Worm (Caenorhabditis elegans): ENCODE results near the gene Y73B6A.1.

The Y73B6A.1 gene

DNA sequence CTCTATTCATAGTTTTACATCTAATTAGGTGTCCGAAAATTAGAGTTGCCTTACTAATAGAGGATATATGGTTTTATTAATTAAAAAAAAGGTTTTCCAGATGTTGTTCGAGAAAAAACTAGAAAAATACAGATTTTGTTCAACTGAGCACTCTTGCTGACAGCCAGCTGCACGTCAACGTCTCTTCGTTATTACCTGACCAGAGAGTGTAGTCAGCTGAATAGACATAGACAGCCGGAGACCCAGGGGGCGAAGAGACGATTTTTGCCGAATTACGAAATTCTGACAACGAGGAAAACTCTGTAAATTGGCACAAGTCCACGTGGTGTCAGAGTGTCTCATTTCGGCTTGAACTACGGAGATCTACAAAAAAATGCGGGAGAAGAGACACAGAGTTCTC is 49.2 kb downstream of the Y73B6A.1 start:
- no peak for TF ChIP-seq unc-120 (tag; optimal IDR thresholded peaks at IDR 0.05; ENCODE audit: poor library complexity, severe bottlenecking)
- no peak for TF ChIP-seq nhr-76 (tag; optimal IDR thresholded peaks at IDR 0.05)
- no peak for TF ChIP-seq lsy-2 (tag; optimal IDR thresholded peaks at IDR 0.05)
- TF ChIP-seq sem-2 (GFP tag; optimal IDR thresholded peaks at IDR 0.05) = no peak
- no peak for TF ChIP-seq ceh-43 (GFP tag; optimal IDR thresholded peaks at IDR 0.05)
- TF ChIP-seq sptf-1 (tag; optimal IDR thresholded peaks at IDR 0.05) = no peak
- TF ChIP-seq pha-4 (tag; optimal IDR thresholded peaks at IDR 0.05) = no peak
- TF ChIP-seq lin-13 (tag; optimal IDR thresholded peaks at IDR 0.05) = no peak

DNA sequence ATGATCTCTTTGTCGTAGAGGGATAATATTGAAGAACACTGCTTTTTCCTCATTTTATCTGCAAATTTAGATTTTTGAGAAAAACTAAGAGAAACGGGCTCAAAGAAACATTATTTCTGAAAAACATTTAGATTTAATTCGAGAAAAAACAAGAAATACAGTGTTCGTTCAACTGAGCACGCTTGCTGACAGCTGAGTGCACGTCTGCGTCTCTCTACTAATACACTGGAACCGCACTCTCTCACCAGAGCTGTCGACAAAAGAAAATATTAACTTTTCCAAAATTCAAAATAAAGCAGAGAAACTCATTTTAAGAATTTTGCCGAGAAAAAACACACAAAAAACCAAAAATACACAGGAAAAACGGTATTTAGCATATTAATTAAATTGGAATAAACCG is 54.5 kb downstream of the Y73B6A.1 start, which contains the start of gene drh-1:
TSS of gene drh-1 (minus strand) at position 58 of the 400 bp plus-strand sequence.
- TF ChIP-seq pha-4 (tag; optimal IDR thresholded peaks at IDR 0.05) = no peak
- TF ChIP-seq flh-1 (GFP tag; optimal IDR thresholded peaks at IDR 0.05) = no peak
- TF ChIP-seq mep-1 (tag; optimal IDR thresholded peaks at IDR 0.05) = no peak
- no peak for TF ChIP-seq ceh-83 (GFP tag; optimal IDR thresholded peaks at IDR 0.05)
- no peak for TF ChIP-seq unc-120 (tag; optimal IDR thresholded peaks at IDR 0.05; ENCODE audit: poor library complexity, severe bottlenecking)

All from whole organism, mixed stage, embryonic.